Worm (Caenorhabditis elegans): ENCODE results near the gene sdz-27.
"Not testable (repeated sequence)": the region's sequence is repeated elsewhere in the genome, so short reads cannot be mapped to it uniquely, and the experiment has no call there.

The sdz-27 gene

ce11 chrIV:11180077-11180476 is 6.8 kb upstream of the sdz-27 start:
- no peak for TF ChIP-seq nhr-28 (tag; optimal IDR thresholded peaks at IDR 0.05)
- peak; percentile 6 for TF ChIP-seq pha-4 (tag; optimal IDR thresholded peaks at IDR 0.05)
- no peak for TF ChIP-seq lin-15B (tag; optimal IDR thresholded peaks at IDR 0.05)
- peak; percentile 11 for TF ChIP-seq elt-2 (tag; optimal IDR thresholded peaks at IDR 0.05)
- TF ChIP-seq tbx-2 (tag; optimal IDR thresholded peaks at IDR 0.05), result no peak
- TF ChIP-seq snpc-4 (tag; optimal IDR thresholded peaks at IDR 0.05), result no peak
- peak; percentile 32 for TF ChIP-seq pqm-1 (tag; optimal IDR thresholded peaks at IDR 0.05)
- TF ChIP-seq fkh-10 (GFP tag; optimal IDR thresholded peaks at IDR 0.05), result no peak

DNA sequence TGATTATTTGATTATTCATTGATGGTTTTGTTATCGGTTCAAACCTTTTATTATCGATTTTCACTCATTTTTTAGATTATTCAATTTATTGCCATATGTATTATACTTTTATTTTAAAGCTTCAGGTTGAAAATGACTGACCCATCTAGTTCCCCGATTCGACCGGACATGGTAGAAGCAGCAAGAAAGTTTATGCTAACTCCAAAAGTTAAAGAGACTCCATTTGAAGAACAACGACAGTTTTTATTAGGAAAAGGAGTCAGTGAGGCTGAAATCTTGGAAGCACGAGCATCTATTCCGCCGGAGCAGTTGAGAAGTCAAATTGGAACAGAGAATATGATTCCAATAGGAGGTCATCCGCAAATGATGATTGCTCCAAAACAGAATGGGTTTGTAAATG is 3.8 kb upstream of the sdz-27 start, which contains the start of gene prx-14:
TSS of gene prx-14 (plus strand) at position 120 of the 400 bp plus-strand sequence.
- TF ChIP-seq daf-12 (tag; optimal IDR thresholded peaks at IDR 0.05), result no peak
- TF ChIP-seq nhr-76 (tag; optimal IDR thresholded peaks at IDR 0.05), result no peak
- peak; percentile 0 for TF ChIP-seq elt-2 (tag; optimal IDR thresholded peaks at IDR 0.05)
- TF ChIP-seq nfya-1 (tag; optimal IDR thresholded peaks at IDR 0.05; ENCODE audit: insufficient read depth), result no peak
- TF ChIP-seq pha-4 (tag; optimal IDR thresholded peaks at IDR 0.05), result peak; percentile 8
- no peak for TF ChIP-seq mml-1 (tag; optimal IDR thresholded peaks at IDR 0.05)
- no peak for TF ChIP-seq nhr-43 (tag; optimal IDR thresholded peaks at IDR 0.05; ENCODE audit: poor library complexity, severe bottlenecking)
- TF ChIP-seq ceh-9 (tag; optimal IDR thresholded peaks at IDR 0.05), result no peak
- TF ChIP-seq fos-1 (tag; optimal IDR thresholded peaks at IDR 0.05), result no peak
- no peak for TF ChIP-seq snpc-4 (tag; optimal IDR thresholded peaks at IDR 0.05)
- TF ChIP-seq unc-62 (GFP tag; optimal IDR thresholded peaks at IDR 0.05), result no peak

DNA sequence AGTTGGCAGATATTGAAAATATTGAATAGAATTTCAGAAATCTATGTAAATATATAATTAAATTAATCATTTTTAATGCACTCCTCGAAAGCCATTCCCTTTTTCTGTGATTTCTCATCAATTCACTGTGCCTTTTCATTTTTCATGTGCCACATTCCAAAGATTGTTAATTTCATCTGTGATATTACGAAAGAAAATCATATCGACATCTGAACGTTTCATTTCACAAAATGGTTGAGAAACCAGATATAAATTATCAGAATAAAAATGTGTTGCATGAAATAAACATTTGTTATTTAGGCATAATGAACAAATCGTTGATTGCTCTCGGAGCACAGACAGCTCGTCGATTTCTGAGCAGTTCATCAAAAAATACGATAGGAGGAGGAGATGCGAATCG is 2.8 kb upstream of the sdz-27 start, which contains the start of gene nuaf-3:
TSS of gene nuaf-3 (plus strand) at position 301 of the 400 bp plus-strand sequence.
- TF ChIP-seq eor-1 (tag; optimal IDR thresholded peaks at IDR 0.05) (no peak), elt-2 (tag; optimal IDR thresholded peaks at IDR 0.05) (peak; percentile 34)

DNA sequence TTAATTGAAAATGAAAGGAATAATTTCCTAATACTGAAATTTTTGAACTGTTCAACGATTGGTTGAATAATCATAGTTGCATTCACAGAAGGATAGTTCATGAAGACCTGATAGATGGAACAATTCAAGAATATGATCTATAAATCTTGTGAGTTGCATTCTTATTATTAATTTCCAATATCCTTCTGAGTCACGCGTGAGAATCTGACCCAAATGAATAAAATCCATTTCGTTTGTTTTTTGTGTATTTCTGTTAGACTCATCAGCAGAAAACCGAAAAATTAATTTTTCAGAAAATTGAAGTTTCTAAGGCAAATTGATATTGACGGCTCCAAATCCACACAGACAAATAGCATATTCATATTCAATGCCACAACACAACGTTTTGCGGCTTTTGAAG is 2.6 kb downstream of the sdz-27 start, which contains the start of gene fbxb-79:
TSS of gene fbxb-79 (minus strand) at position 101 of the 400 bp plus-strand sequence.
- TF ChIP-seq nfya-1 (tag; optimal IDR thresholded peaks at IDR 0.05; ENCODE audit: insufficient read depth) (no peak), daf-12 (tag; optimal IDR thresholded peaks at IDR 0.05) (no peak), nhr-43 (tag; optimal IDR thresholded peaks at IDR 0.05; ENCODE audit: poor library complexity, severe bottlenecking) (no peak), nhr-237 (tag; optimal IDR thresholded peaks at IDR 0.05) (no peak), elt-1 (tag; optimal IDR thresholded peaks at IDR 0.05) (no peak), nhr-11 (tag; optimal IDR thresholded peaks at IDR 0.05) (no peak), egl-27 (tag; optimal IDR thresholded peaks at IDR 0.05) (no peak), skn-1 (tag; optimal IDR thresholded peaks at IDR 0.05) (no peak), unc-39 (tag; optimal IDR thresholded peaks at IDR 0.05) (no peak), mml-1 (tag; optimal IDR thresholded peaks at IDR 0.05) (no peak), ceh-9 (tag; optimal IDR thresholded peaks at IDR 0.05) (no peak), ceh-28 (tag; optimal IDR thresholded peaks at IDR 0.05) (no peak), R02D3.7 (tag; optimal IDR thresholded peaks at IDR 0.05) (no peak), fkh-10 (GFP tag; optimal IDR thresholded peaks at IDR 0.05) (no peak), ztf-4 (tag; optimal IDR thresholded peaks at IDR 0.05) (no peak), hmg-11 (tag; optimal IDR thresholded peaks at IDR 0.05) (no peak), ceh-16 (tag; optimal IDR thresholded peaks at IDR 0.05) (no peak), elt-2 (tag; optimal IDR thresholded peaks at IDR 0.05) (no peak)

ce11 chrIV:11198983-11199382 is 12.2 kb downstream of the sdz-27 start, which contains the start of gene R07H5.16:
Gene R07H5.16 (plus strand): TSS chrIV:11199330.
- TF ChIP-seq nhr-12, lsy-12, nhr-11 (tag; optimal IDR thresholded peaks at IDR 0.05): not testable (repeated sequence)

DNA sequence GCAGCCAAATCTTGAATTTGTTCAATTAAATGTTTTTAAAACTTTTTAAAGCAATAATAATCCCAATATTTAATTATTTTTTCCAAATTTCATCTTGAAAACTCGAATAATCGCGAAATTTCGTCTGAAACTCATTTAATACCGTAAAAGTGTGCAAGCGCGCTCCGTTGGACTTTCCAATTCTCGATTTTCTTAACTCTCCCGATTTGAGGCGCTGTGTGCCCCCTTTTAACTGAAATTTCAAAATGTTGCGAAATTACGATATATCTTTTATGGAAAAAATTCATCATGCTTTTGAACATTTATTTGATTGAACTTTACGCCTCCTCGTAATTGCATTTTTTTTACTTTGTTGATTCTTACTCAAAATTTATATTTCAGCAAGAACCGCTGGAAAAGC is 15.6 kb downstream of the sdz-27 start, which contains the start of gene R07H5.11:
TSS of gene R07H5.11 (plus strand) at position 380 of the 400 bp plus-strand sequence.
- TF ChIP-seq nhr-11 (tag; optimal IDR thresholded peaks at IDR 0.05); egl-27 (tag; optimal IDR thresholded peaks at IDR 0.05); sea-2 (GFP tag; optimal IDR thresholded peaks at IDR 0.05): not testable (repeated sequence)

All from whole organism, L3 larva.